Worm (Caenorhabditis elegans) whole organism, L3 larva: ENCODE data around the gene ifas-3.

ENCODE experiments used
- R02D3.7 ChIP-seq: fragments of 150-350 bp; optimal IDR thresholded peaks from 2 replicates; lab custom pipeline; 2014; ENCODE audit warnings: missing biosample characterization, missing genetic modification characterization
- aly-2 ChIP-seq: fragments of 150-350 bp; optimal IDR thresholded peaks from 2 replicates; lab custom pipeline; 2014; ENCODE audit warnings: missing biosample characterization, missing genetic modification characterization
- ceh-16 ChIP-seq: sonication (generic microtip); optimal IDR thresholded peaks from 2 replicates; lab custom pipeline; 2017; ENCODE audit warnings: missing biosample characterization, missing genetic modification characterization
- ceh-28 ChIP-seq: fragments of 150-350 bp; optimal IDR thresholded peaks from 2 replicates; lab custom pipeline; 2014; ENCODE audit warnings: missing biosample characterization, missing genetic modification reagents, missing genetic modification characterization
- ceh-82 ChIP-seq: fragments of 150-350 bp; optimal IDR thresholded peaks from 2 replicates; lab custom pipeline; 2014; ENCODE audit warnings: missing biosample characterization, missing genetic modification characterization
- ceh-9 ChIP-seq: sonication (generic microtip); optimal IDR thresholded peaks from 2 replicates; lab custom pipeline; 2018; ENCODE audit warnings: missing biosample characterization, missing genetic modification characterization
- daf-12 ChIP-seq: fragments of 150-350 bp; optimal IDR thresholded peaks from 2 replicates; lab custom pipeline; 2014; ENCODE audit warnings: missing biosample characterization, missing genetic modification reagents, missing genetic modification characterization
- egl-27 ChIP-seq: sonication (generic microtip); optimal IDR thresholded peaks from 4 replicates; lab custom pipeline; 2017; ENCODE audit warnings: missing biosample characterization, missing genetic modification reagents, missing genetic modification characterization
- egl-5 ChIP-seq: fragments of 150-350 bp; optimal IDR thresholded peaks from 2 replicates; lab custom pipeline; 2017; ENCODE audit warnings: missing biosample characterization, missing genetic modification reagents, missing genetic modification characterization, inconsistent platforms
- elt-1 ChIP-seq: fragments of 150-350 bp; optimal IDR thresholded peaks from 2 replicates; lab custom pipeline; 2014; ENCODE audit warnings: missing biosample characterization, missing genetic modification characterization
- elt-3 ChIP-seq, 3 experiments: fragments of 150-350 bp in 1 of 3; sonication (generic microtip) in 2 of 3; optimal IDR thresholded peaks; 2 replicates in 2 of 3; 4 replicates in 1 of 3; lab custom pipeline; 2014 to 2017; ENCODE audit warnings: missing biosample characterization in 3 of 3, missing genetic modification characterization in 3 of 3
- fkh-10 ChIP-seq: sonication (generic microtip); optimal IDR thresholded peaks from 2 replicates; lab custom pipeline; 2017; ENCODE audit warnings: missing biosample characterization, missing genetic modification reagents, missing genetic modification characterization
- fkh-2 ChIP-seq: fragments of 150-350 bp; optimal IDR thresholded peaks from 2 replicates; lab custom pipeline; 2014; ENCODE audit warnings: missing biosample characterization, missing genetic modification reagents, missing genetic modification characterization
- fos-1 ChIP-seq: fragments of 150-350 bp; optimal IDR thresholded peaks from 2 replicates; lab custom pipeline; 2014; ENCODE audit warnings: missing biosample characterization, missing genetic modification characterization
- hmg-11 ChIP-seq: sonication (generic microtip); optimal IDR thresholded peaks from 2 replicates; lab custom pipeline; 2016; ENCODE audit warnings: missing genetic modification characterization, missing compliant biosample characterization
- jun-1 ChIP-seq: fragments of 150-350 bp; optimal IDR thresholded peaks from 2 replicates; lab custom pipeline; 2014; ENCODE audit warnings: missing biosample characterization, missing genetic modification reagents, missing genetic modification characterization
- lin-15B ChIP-seq: fragments of 150-350 bp; optimal IDR thresholded peaks from 2 replicates; lab custom pipeline; 2014; ENCODE audit warnings: missing biosample characterization, missing genetic modification characterization
- lin-39 ChIP-seq: fragments of 150-350 bp; optimal IDR thresholded peaks from 2 replicates; lab custom pipeline; 2018; ENCODE audit warnings: missing biosample characterization, missing genetic modification reagents, missing genetic modification characterization
- lsy-12 ChIP-seq: sonication (generic microtip); optimal IDR thresholded peaks from 2 replicates; lab custom pipeline; 2016; ENCODE audit warnings: mild to moderate bottlenecking, missing genetic modification characterization, missing compliant biosample characterization
- mdl-1 ChIP-seq: fragments of 150-350 bp; optimal IDR thresholded peaks from 2 replicates; lab custom pipeline; 2014; ENCODE audit warnings: missing biosample characterization, missing genetic modification characterization
- mml-1 ChIP-seq: fragments of 150-350 bp; sonication (generic microtip); optimal IDR thresholded peaks from 3 replicates; lab custom pipeline; 2014; ENCODE audit warnings: missing biosample characterization, missing genetic modification characterization
- nfya-1 ChIP-seq: sonication (generic microtip); optimal IDR thresholded peaks from 2 replicates; lab custom pipeline; 2017; ENCODE audit warnings: missing genetic modification characterization, mild to moderate bottlenecking, missing compliant biosample characterization, antibody characterized with exemption, moderate library complexity; ENCODE audit not compliant: insufficient read depth
- nhr-12 ChIP-seq: fragments of 150-350 bp; optimal IDR thresholded peaks from 2 replicates; lab custom pipeline; 2014; ENCODE audit warnings: missing biosample characterization, missing genetic modification characterization
- nhr-23 ChIP-seq: fragments of 150-350 bp; optimal IDR thresholded peaks from 2 replicates; lab custom pipeline; 2014; ENCODE audit warnings: missing biosample characterization, missing genetic modification reagents, missing genetic modification characterization
- nhr-237 ChIP-seq: fragments of 150-350 bp; optimal IDR thresholded peaks from 2 replicates; lab custom pipeline; 2014; ENCODE audit warnings: missing biosample characterization, missing genetic modification characterization
- nhr-25 ChIP-seq: sonication (generic microtip); optimal IDR thresholded peaks from 2 replicates; lab custom pipeline; 2017; ENCODE audit warnings: missing biosample characterization, missing genetic modification characterization
- nhr-28 ChIP-seq: fragments of 150-350 bp; optimal IDR thresholded peaks from 2 replicates; lab custom pipeline; 2014; ENCODE audit warnings: missing biosample characterization, missing genetic modification characterization
- nhr-43 ChIP-seq: sonication (generic microtip); optimal IDR thresholded peaks from 2 replicates; lab custom pipeline; 2016; ENCODE audit warnings: mild to moderate bottlenecking, missing genetic modification characterization, missing compliant biosample characterization; ENCODE audit not compliant: poor library complexity, severe bottlenecking
- nhr-67 ChIP-seq: fragments of 150-350 bp; optimal IDR thresholded peaks from 2 replicates; lab custom pipeline; 2014; ENCODE audit warnings: missing biosample characterization, missing genetic modification characterization
- nhr-77 ChIP-seq: fragments of 150-350 bp; optimal IDR thresholded peaks from 2 replicates; lab custom pipeline; 2014; ENCODE audit warnings: missing biosample characterization, missing genetic modification characterization
- pha-4 ChIP-seq: fragments of 150-350 bp; optimal IDR thresholded peaks from 2 replicates; lab custom pipeline; 2014; ENCODE audit warnings: missing biosample characterization, missing genetic modification reagents, missing genetic modification characterization
- pqm-1 ChIP-seq: fragments of 150-350 bp; optimal IDR thresholded peaks from 2 replicates; lab custom pipeline; 2017; ENCODE audit warnings: missing biosample characterization, missing genetic modification characterization, inconsistent platforms
- sea-2 ChIP-seq: fragments of 150-350 bp; sonication (generic microtip); optimal IDR thresholded peaks from 4 replicates; lab custom pipeline; 2014; ENCODE audit warnings: missing biosample characterization, missing genetic modification reagents, missing genetic modification characterization
- skn-1 ChIP-seq: fragments of 150-350 bp; optimal IDR thresholded peaks from 2 replicates; lab custom pipeline; 2014; ENCODE audit warnings: missing biosample characterization, missing genetic modification characterization
- unc-39 ChIP-seq: sonication (generic microtip); optimal IDR thresholded peaks from 4 replicates; lab custom pipeline; 2017; ENCODE audit warnings: missing biosample characterization, missing genetic modification characterization
- zag-1 ChIP-seq: fragments of 150-350 bp; optimal IDR thresholded peaks from 2 replicates; lab custom pipeline; 2014; ENCODE audit warnings: missing biosample characterization, missing genetic modification characterization
- ztf-11 ChIP-seq: fragments of 150-350 bp; optimal IDR thresholded peaks from 2 replicates; lab custom pipeline; 2014; ENCODE audit warnings: missing biosample characterization, missing genetic modification characterization
- ztf-4 ChIP-seq: fragments of 150-350 bp; optimal IDR thresholded peaks from 2 replicates; lab custom pipeline; 2014; ENCODE audit warnings: missing biosample characterization, missing genetic modification characterization

Gene ifas-3

DNA sequence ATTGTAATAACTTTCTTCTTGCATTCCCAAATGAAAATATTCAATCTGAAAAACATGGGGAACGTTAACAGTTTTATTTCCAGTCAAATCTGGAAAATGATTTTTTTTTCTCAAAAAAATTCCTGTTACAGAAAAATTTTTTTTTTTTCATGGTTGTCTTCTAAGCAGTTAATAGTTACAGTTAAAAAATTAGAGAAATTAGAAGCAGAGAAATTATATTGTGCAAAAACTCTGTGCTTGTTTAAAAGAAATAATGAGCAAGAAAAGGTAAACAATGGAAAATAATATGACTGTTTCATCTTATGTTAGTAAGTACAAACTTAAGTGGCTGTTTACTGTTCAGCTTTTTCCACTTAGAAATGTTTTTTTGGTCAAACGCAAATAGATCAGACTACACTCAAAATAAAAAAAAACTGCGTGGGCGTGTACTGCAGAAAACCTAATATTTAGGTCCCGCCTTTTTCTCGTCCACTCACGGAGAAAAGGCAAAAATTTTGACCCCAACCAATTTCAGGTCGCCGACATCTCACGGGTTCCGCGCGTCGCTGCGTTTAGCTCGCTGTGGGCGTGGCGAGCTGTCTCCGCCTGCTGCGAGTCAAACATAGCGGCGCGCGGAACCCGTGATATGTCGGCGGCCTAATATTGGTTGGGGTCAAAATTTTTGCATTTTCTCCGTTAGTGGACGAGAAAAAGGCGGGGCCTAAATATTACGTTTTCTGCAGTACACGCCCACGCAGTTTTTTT is at the start of gene ifas-3:
TSS of gene ifas-3 (minus strand) at position 51 of the 744 bp plus-strand sequence.
- TF ChIP-seq egl-5 (tag; lab: Kevin White, UChicago) (no peak), ztf-4 (tag; lab: Kevin White, UChicago) (no peak), fos-1 (tag; lab: Kevin White, UChicago) (no peak), mml-1 (tag; lab: Kevin White, UChicago) (no peak), ceh-82 (tag; lab: Kevin White, UChicago) (no peak), nhr-28 (tag; lab: Kevin White, UChicago) (no peak), nfya-1 (no peak), fkh-2 (tag; lab: Kevin White, UChicago) (no peak), pha-4 (no peak), jun-1 (tag; lab: Kevin White, UChicago) (no peak), lin-15B (no peak), R02D3.7 (tag; lab: Kevin White, UChicago) (no peak), ztf-11 (no peak), aly-2 (tag; lab: Kevin White, UChicago) (no peak), ceh-28 (tag; lab: Kevin White, UChicago) (no peak), mdl-1 (tag; lab: Kevin White, UChicago) (no peak), nhr-23 (tag; lab: Kevin White, UChicago) (no peak), ceh-9 (no peak), hmg-11 (tag; lab: Kevin White, UChicago) (no peak)

DNA sequence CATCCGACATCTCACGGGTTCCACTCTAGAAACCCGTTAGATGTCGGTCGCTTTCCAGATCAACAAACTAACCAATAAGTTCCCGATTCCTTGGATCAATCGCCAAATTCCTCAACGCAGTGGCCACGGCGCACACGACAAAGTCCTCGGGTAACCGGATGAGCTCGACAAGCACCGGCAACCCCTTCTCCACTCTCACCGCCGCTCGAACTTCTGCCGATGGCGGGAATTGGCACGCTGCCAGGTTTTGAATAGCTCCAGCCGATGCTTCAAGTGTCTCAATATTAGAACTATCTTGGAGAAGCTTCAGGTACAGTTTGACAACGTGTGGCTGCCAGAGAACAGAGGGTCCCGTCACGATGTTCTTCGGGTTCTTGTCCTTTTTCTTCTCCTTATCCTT is 49.0 kb upstream of the ifas-3 start:
- TF ChIP-seq nhr-77 (tag; lab: Kevin White, UChicago), result no peak
- TF ChIP-seq nhr-67 (tag; lab: Kevin White, UChicago), result no peak
- TF ChIP-seq ztf-4 (tag; lab: Kevin White, UChicago), result no peak
- no peak for TF ChIP-seq pha-4
- TF ChIP-seq nhr-25 (tag; lab: Kevin White, UChicago), result no peak
- TF ChIP-seq elt-1 (tag; lab: Kevin White, UChicago), result no peak
- no peak for TF ChIP-seq nhr-43 (tag; lab: Kevin White, UChicago)
- TF ChIP-seq nhr-12, result no peak

DNA sequence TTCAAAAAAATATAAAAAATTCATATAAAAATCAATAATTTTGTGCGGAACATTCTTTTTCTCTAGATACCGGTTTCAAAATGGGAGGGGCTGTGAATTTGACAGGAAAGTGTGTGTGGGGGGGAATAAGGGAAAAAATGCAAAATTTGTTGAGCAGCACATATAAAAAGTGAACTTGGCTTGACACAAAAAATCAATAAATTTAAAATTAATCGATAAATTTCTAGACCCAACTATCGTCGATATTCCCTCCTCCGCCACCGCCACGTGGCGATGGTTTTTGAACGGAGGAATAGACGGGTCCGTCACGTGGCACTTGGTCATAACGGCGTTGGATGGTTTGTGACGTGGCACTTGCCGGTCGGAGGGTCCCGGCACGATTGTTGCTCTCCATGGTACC is 47.2 kb upstream of the ifas-3 start:
- peak; percentile 32 for TF ChIP-seq ceh-28 (tag; lab: Kevin White, UChicago)
- TF ChIP-seq zag-1 (tag; lab: Kevin White, UChicago), result no peak

ce11 chrIV:15994505-15994904 is 43.8 kb upstream of the ifas-3 start, which contains the start of gene Y105C5B.20:
TSS of gene Y105C5B.20 (minus strand) at chrIV:15994605.
- TF ChIP-seq fos-1 (tag; lab: Kevin White, UChicago) (no peak), lsy-12 (tag; lab: Kevin White, UChicago) (no peak), nhr-43 (tag; lab: Kevin White, UChicago) (no peak), daf-12 (tag; lab: Kevin White, UChicago) (no peak), aly-2 (tag; lab: Kevin White, UChicago) (no peak), pha-4 (no peak), lin-15B (no peak), nhr-12 (no peak), elt-3 (tag; optimal IDR thresholded peaks at IDR 0.05; lab: Kevin White, UChicago) (no peak), unc-39 (no peak), nhr-237 (tag; lab: Kevin White, UChicago) (no peak), mml-1 (tag; lab: Kevin White, UChicago) (no peak), pqm-1 (tag; lab: Kevin White, UChicago) (no peak), ztf-4 (tag; lab: Kevin White, UChicago) (no peak), fkh-10 (GFP tag; lab: Kevin White, UChicago) (no peak), sea-2 (no peak)

DNA sequence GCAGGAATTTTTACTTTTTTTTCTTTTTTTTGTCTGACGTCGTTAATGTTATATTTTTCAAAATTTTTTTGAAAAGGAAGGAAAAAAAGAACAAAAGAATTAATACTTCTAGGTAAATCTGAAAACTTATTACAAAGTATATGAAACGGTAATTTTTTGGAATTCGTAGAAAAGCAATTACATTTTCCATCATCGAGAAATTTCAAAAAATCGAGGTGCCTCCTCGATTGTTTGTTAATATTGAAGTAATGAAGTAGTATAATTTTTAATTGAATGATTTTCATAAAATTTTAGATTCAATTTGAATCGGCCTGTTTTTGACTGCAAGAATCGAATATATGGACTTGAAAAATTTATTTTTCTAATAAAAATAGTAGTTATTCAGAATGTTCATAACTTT is 40.7 kb upstream of the ifas-3 start:
- no peak for TF ChIP-seq ceh-28 (tag; lab: Kevin White, UChicago)
- TF ChIP-seq ztf-11, result no peak
- TF ChIP-seq ztf-4 (tag; lab: Kevin White, UChicago), result no peak
- TF ChIP-seq skn-1 (tag; lab: Kevin White, UChicago), result no peak
- no peak for TF ChIP-seq lin-39
- TF ChIP-seq nfya-1, result no peak
- no peak for TF ChIP-seq elt-3 (tag; optimal IDR thresholded peaks at IDR 0.05; lab: Kevin White, UChicago)
- TF ChIP-seq nhr-43 (tag; lab: Kevin White, UChicago), result no peak
- TF ChIP-seq pha-4, result no peak
- TF ChIP-seq fkh-2 (tag; lab: Kevin White, UChicago), result no peak
- TF ChIP-seq unc-39, result no peak
- TF ChIP-seq ceh-16, result no peak
- TF ChIP-seq ceh-82 (tag; lab: Kevin White, UChicago), result no peak
- TF ChIP-seq nhr-23 (tag; lab: Kevin White, UChicago), result no peak
- no peak for TF ChIP-seq egl-27 (tag; lab: Kevin White, UChicago)
- TF ChIP-seq, all 47 proteins: peak for 0
